Fruit fly (Drosophila melanogaster) ovary, adult (tissue): ENCODE measurements around the gene Sr-CI.

Experiments
- CG17801 ChIP-seq: fragments of 200-800 bp; optimal IDR thresholded peaks from 2 replicates; lab custom pipeline; 2019; ENCODE audit warnings: missing biosample characterization, mild to moderate bottlenecking, missing genetic modification characterization, moderate library complexity; ENCODE audit not compliant: partially characterized antibody

The Sr-CI gene

DNA sequence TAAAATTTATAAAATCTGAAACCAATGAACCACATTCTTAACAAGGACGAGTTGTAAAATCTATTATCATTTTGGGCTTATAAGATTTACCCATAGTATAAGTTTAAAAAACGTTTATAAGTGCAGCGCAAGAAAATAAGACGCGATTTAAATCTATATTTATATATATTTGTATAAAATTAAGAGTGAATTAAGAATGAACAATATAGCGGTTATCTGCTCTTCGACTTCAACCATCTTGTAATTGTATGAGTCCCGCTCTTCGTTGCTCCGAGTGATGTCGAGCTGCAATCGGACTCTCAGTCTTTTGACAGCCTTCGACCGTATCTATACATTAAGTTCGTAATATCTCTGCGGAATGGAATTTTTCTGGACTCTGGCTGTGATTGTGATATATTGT is at the start of gene Sr-CI:
TSS of gene Sr-CI (plus strand) at position 301 of the 400 bp plus-strand sequence.
- no peak for TF ChIP-seq CG17801

DNA sequence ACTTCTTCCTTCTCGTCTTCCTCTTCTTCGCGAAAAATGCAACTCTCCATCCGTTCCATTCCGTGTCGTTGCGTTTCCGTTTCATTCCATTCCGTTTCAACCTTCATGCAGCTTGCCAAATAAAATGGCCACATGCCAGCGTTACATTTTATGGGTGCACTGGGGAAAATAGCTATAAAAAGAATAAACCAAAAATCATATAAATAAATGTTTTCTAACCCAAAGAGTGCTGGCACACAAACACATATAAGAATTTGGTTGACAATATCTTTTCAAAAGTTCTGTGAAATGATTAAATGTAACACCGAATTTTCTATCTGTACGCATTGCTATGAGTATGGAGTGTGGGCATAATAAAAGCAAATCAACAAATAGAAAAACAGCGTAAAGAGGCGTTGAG is 45.7 kb upstream of the Sr-CI start:
- no peak for TF ChIP-seq CG17801

DNA sequence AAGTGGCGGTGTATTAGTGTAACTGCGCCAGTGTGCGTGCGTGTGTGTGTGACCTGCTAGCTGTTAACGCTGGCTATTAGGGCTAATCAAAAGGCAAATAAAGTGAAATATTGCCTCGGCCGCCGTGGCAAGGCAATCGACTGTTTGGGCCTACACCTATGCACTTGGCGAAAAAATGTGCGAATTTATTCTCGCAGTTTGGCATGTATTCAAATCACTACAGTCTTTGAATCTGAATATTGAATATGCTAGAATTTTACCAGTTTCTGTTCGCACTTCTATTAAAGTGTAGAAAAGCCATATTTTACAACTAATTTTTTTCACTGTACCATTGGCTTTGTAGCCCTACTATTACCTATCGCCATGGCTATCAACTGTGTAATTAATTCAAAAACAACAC is 40.7 kb upstream of the Sr-CI start:
- no peak for TF ChIP-seq CG17801

DNA sequence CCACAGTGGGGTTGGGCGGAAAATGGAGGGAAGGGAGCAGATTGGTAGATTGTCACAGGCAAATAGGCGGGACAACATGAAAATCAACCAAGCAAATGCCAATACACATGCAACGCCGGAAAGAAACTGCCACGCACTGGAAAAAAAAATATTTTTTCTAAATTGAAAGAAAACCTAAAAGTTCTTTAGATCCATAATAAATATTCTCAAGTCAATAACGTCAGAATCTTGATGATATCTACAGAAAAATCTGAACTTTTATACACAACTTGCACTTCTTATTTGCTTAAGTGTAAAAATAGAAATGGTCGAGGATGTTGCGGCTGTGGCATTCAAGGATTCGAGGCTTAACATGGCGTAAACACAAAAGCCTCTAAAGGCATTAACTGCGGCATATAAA is 37.3 kb upstream of the Sr-CI start:
- TF ChIP-seq CG17801, result no peak

DNA sequence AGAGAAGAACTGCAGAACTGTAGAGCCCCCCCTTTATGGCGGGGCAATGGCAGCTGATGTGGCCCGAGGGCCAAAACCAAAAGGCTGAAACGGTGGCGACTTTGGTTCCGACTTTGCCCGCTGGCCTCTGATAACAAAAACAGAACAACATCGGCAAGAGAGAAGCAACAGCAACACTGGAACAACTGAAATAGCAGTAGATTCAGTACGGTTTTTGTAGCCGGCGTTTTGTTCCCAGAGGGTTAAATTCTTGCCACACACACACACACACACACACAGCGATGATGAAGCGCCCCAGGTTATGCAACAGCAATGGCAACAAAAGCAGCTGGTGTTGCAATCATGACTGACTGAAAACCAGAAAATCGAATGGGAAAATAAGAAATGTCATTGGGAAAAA is 31.9 kb upstream of the Sr-CI start:
- no peak for TF ChIP-seq CG17801

DNA sequence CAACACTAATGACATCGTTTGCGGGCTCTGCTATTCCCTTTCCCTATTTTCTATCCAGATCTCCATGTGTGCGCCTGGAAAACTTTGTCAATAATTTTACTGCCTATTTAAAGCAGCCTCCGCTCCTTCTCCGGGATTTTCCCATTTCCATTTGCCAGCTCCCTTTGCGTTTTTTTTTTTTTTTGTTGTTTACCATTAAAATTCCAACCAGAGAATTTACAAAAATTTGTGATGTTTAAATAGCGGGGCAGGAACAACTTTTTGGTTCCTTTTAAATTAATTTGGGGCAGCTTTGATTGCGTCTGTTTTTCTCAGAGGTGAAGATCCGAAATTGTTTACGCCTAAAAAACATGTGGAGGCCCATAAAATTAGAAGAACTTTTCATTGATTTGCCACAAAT is 29.8 kb upstream of the Sr-CI start:
- TF ChIP-seq CG17801, result no peak

DNA sequence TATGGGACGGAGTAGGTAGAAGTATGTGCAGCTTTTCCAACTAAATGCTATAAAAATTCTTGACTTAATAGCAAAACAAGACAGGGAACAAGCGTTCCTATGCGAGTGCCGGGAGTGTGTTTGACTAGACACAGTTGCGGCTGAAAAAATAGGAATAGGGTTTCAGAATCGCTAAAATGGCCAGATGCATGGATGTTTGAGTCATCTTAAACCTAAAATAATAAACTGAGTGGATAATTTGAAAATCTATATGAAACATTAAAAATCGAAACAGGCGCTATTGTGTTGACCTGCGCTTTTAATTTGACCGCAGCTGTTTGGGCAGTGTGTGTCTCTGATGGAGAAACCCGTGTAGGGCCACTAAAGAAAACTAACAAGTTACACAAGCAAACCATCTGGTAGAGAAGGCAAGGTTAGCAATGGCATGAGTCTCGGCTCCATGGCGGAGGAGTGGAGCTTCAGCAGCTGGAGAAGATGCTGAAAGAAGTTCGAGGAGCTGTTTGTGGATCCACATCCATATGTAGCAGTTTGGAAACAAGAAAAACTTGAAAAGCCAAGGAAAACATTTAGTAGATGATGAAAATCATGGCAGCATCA is 27.7 kb upstream of the Sr-CI start:
- no peak for TF ChIP-seq CG17801

DNA sequence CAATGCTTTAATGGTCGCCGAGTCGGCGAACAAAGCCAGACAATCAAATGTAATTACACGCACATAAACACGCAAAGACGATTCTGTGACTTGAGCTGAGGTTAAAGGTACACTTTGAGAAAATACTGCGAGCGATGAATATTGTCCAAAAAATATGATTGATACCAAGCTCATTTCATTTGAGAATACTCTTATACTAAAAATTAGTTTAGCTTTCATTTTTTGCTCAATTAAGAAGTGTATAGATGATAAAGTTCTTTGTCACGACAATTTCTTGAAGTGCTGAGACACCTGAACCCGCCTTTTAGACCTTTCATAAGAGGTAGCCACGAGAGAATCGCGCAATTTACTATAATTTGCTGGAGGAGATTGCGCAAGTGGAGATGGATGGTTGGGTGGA is 24.9 kb upstream of the Sr-CI start:
- no peak for TF ChIP-seq CG17801

DNA sequence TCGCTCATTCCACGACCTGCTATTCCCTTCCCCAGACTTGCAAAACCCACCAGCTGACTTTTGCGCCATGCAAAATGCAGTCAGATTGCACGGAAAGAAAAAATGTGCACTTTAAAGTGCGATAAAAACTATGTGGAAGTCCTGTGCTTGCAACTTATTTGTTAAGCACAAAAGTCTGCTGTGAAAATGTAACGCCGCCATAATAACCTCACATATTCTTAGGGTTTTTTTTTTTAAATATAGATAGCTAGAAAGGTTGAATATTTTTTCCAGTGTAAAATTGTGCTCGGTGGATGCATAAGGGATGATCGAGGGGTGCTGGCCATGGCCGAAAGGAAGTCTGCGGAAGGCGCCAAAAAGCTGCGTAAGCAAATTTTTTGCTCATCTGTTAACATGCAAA is 11.4 kb upstream of the Sr-CI start:
- TF ChIP-seq CG17801, result no peak

DNA sequence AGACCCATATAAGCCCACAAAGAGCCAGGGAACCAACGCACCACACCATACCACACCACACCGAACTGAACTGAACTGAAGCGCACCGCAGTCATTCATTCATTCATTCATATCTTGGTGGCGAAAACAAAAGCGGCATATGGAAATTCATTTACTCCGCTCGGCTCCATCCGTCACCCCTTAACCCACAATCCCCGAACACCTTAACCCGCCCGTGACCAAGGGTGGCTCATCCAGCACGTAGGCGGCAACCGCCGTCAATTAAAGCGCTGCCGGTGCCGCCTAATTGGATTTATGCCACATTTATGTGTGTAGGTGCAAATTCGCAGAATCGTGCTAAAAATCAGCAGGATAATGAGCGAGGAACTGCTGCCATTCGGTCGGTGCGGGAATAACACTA is 4.8 kb upstream of the Sr-CI start:
- no peak for TF ChIP-seq CG17801

DNA sequence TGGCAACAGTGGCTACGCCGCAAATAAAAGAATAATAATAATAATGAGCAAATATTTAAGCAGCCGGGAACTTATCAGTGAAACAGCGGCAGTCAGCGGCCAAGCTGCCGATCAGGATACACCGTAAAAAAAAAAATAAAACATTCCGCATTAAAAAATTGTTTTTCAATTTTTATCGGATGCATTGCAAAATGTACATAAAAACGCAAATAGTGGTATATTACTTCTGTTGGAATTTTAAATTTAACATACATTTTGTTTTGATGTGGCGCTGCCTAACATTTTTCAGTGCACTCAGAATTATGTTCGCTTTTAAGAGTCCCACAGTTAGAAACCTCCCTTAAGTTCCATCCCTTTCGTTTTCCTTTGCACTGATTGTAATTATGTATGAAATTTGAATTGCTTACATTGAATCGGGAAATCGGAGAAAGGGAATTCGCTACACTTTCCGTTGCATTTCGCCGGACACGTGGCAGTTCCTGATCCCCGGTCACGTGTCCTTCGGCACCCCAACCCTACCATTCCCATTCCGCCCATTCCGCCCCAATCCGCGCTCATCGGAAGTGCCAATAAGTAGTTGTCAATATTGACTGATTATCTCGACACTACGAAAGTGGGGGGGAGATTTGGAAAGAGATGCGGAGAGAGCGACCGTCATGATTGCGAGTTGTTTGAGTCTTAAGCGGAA is 2.4 kb upstream of the Sr-CI start:
- TF ChIP-seq CG17801, result no peak

DNA sequence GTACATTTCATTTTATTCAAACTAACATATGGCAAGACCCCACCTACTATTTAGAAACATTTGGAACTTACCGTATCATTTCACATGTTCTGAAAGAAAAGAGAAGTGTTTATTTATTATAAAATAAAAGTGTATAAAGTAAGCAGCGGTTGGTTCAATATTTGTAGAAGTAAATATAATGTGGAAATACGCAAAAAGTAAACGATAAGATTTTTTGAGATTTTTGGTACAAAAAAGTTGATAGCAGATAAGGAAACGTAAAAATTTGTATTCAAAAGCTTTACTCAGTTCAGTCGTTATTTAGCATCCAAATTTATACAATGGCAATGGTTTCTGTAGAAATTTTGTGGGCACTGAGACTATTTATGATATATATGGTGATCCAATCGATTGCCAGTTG is 1.5 kb upstream of the Sr-CI start, which contains the start of gene Sr-CIII:
TSS of gene Sr-CIII (plus strand) at position 301 of the 400 bp plus-strand sequence.
- no peak for TF ChIP-seq CG17801

DNA sequence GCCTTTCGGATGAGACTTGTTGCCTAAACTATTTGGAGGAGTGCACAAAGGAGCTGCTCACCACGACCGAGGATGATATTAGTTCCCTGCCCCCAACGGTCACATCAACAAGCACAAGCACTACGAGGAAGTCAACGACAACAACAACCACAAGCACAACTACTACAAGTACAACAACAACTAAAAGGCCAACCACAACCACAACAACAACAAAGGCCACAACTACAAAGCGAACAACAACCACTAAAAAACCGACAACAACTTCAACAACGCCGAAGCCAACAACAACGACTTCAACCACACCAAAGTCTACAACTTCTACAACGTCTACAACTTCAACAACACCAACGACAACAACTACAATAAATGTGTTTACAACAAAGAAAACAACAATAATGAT is 1.5 kb downstream of the Sr-CI start:
- no peak for TF ChIP-seq CG17801

DNA sequence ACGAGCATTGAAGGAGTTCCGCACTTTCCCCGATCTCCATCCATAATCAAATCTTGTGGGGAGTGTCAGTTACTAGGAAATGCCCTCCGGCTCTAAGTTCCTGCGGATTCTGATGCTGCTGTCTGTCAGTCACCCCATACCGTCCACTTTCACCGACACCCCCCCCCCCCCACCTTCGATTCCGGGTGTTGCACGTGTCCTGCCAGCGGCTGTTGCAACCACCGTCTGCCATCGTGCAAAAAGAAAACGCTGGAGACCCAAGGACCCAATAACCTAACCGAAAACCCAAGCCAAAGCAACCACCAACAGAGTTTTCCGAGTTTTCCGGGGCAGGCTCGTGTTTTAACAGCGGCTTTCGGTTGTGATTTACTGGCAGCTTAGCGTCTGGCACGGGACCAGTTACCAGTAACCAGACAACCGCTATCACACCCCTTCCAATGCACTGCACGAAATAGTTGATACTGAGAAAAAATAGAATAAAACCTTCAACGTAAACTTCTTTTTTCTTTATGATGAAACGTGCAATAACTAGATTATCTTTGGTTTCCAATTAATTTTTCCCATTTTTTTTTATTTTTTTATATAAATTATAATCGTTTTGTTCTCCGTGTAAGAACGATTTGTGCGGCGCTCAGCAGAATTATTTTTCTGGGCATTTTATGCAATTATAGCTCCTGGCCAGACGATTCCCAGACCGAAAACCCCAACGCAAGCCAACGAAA is 3.3 kb downstream of the Sr-CI start:
- TF ChIP-seq CG17801, result no peak

DNA sequence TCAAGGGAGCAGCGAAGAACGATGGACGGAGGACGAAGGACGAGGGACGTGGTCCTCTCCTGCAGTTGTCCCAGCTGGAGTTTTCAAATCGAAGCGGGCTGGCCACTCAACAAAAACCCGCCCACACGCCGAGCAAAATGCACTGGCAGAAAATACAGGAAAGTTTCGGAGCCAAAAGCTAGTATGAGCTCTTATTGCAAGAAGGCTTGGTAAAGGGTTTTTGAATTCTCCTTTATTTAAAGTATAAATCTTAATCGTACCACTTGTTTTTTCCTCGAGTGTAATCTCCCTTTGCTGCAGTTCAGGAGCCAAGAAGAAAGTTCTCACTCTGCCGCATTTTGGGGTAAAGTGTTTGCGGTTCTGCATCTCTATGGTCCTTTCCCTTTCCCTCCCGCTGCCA is 7.4 kb downstream of the Sr-CI start:
- TF ChIP-seq CG17801, result no peak

DNA sequence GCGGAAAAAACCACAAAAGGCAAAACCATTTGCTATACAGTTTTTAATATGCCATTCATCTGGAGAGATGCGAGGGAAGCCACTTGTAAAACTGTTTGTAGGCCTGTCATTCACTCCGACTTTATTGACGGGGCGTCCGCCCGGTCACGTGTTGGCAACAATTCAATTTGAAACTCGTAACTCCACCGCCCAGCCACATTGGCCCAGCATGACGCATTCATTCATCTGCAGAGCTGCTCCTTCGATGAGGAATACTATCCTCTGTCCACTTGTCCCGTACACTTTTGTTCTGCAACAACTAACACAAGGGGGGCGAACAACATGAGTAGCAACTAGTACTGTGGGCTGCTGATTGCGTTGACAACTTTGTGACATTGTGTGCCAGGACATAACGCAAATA is 10.8 kb downstream of the Sr-CI start:
- TF ChIP-seq CG17801, result no peak

DNA sequence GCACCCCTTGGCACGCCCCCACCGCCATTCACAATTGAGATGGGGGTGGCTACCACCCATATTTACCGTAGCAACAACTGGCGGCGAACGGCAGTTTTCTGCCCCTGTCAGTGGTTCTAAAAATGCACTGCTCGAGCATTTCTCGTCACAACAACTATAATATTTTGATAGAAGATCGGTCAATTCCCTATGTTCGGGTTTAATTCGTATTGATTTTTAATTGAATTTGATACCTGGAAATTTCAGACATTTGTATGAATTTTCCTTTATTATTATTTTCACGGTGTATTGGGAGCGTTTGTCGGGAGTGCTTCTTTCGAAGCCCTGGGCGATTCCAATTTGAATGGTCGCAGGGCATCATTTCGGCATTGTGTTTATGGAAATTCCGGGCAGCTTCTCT is 11.6 kb downstream of the Sr-CI start:
- no peak for TF ChIP-seq CG17801

DNA sequence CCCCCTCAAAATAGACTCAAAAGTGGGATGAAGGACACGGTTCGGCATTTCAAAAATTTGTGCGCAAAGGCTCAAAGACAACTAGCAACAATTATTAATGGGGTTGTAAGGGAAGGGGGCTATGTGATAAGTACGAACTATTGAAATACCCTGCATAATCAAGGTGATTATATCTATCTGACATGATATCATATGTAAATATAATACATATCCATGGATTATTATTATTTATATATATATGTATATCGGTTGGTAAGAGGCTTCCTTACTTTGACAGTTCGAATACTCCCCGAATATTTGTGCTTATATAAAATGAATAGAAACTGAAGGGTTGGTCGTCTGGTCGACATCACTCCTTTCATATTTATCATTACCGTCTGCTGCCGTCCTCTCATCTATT is 12.5 kb downstream of the Sr-CI start:
- no peak for TF ChIP-seq CG17801
